Worm (Caenorhabditis elegans) whole organism, L4/young adult: ENCODE measurements around the gene pho-5.

Experiments used
- W03F9.2 ChIP-seq: fragments of 150-350 bp; optimal IDR thresholded peaks from 2 replicates; lab custom pipeline; 2014; ENCODE audit warnings: missing biosample characterization, missing genetic modification characterization
- him-1 ChIP-seq: sonication (generic microtip); optimal IDR thresholded peaks from 2 replicates; lab custom pipeline; 2016; ENCODE audit warnings: missing genotype, missing genetic modification reagents, missing genetic modification characterization, missing compliant biosample characterization

ce11 chrIII:7329155-7329732, 43.6 kb upstream of the pho-5 start, which contains the start of gene lab-2:
- TF ChIP-seq him-1 (tag; lab: Kevin White, UChicago) (no peak), W03F9.2 (tag; lab: Kevin White, UChicago) (no peak)
